Fruit fly (Drosophila melanogaster) whole organism, embryonic: ENCODE measurements around the gene Hrb27C.

ENCODE experiments used
- ATbp ChIP-seq: fragments of 200-800 bp; sonication (Bioruptor generic); optimal IDR thresholded peaks from 2 replicates; lab custom pipeline; 2017; ENCODE audit warnings: missing biosample characterization, mild to moderate bottlenecking, missing genetic modification characterization, missing genetic modification reagents
- Atf-2 ChIP-seq: fragments of 200-800 bp; sonication (Bioruptor generic); optimal IDR thresholded peaks from 2 replicates; lab custom pipeline; 2016; ENCODE audit warnings: missing biosample characterization, missing genetic modification characterization
- B-H2 ChIP-seq: fragments of 200-800 bp; sonication (Bioruptor generic); optimal IDR thresholded peaks from 2 replicates; lab custom pipeline; 2018; ENCODE audit warnings: missing biosample characterization, mild to moderate bottlenecking, missing genetic modification characterization
- CG11093 ChIP-seq: fragments of 200-800 bp; sonication (Bioruptor generic); IDR thresholded peaks from 3 replicates; pipeline ENCODE4 v1.3.6; 2022; ENCODE audit warnings: missing biosample characterization, missing genetic modification characterization
- CG11723 ChIP-seq: fragments of 200-800 bp; sonication (Bioruptor generic); optimal IDR thresholded peaks from 2 replicates; lab custom pipeline; 2017; ENCODE audit warnings: missing biosample characterization, mild to moderate bottlenecking, missing genetic modification characterization
- CG1233 ChIP-seq: fragments of 200-800 bp; sonication (Bioruptor generic); optimal IDR thresholded peaks from 4 replicates; lab custom pipeline; 2018; ENCODE audit warnings: missing biosample characterization, mild to moderate bottlenecking, missing genetic modification characterization
- CG13424 ChIP-seq: fragments of 200-800 bp; sonication (Bioruptor generic); optimal IDR thresholded peaks from 2 replicates; lab custom pipeline; 2019; ENCODE audit warnings: missing biosample characterization, mild to moderate bottlenecking, missing genetic modification characterization, moderate library complexity
- CG13894 ChIP-seq: fragments of 200-800 bp; sonication (Bioruptor generic); optimal IDR thresholded peaks from 3 replicates; lab custom pipeline; 2018; ENCODE audit warnings: missing biosample characterization, mild to moderate bottlenecking, missing genetic modification characterization, moderate library complexity
- CG15011 ChIP-seq: fragments of 200-800 bp; sonication (Bioruptor generic); optimal IDR thresholded peaks from 3 replicates; lab custom pipeline; 2018; ENCODE audit warnings: missing biosample characterization, mild to moderate bottlenecking, missing genetic modification characterization
- CG1529 ChIP-seq: fragments of 200-800 bp; sonication (Bioruptor generic); optimal IDR thresholded peaks from 3 replicates; lab custom pipeline; 2018; ENCODE audit warnings: missing biosample characterization, missing genetic modification characterization
- CG17359 ChIP-seq: fragments of 200-800 bp; sonication (Bioruptor generic); optimal IDR thresholded peaks from 3 replicates; lab custom pipeline; 2018; ENCODE audit warnings: missing biosample characterization, mild to moderate bottlenecking, missing genetic modification characterization, moderate library complexity
- CG17361 ChIP-seq: fragments of 200-800 bp; sonication (Bioruptor generic); IDR thresholded peaks from 3 replicates; pipeline ENCODE4 v1.3.6; 2022; ENCODE audit warnings: missing biosample characterization, missing genetic modification characterization
- CG1792 ChIP-seq: fragments of 200-800 bp; sonication (Bioruptor generic); optimal IDR thresholded peaks from 2 replicates; lab custom pipeline; 2016; ENCODE audit warnings: missing biosample characterization, missing genetic modification characterization
- CG18619 ChIP-seq: fragments of 200-800 bp; sonication (Bioruptor generic); optimal IDR thresholded peaks from 3 replicates; lab custom pipeline; 2017; ENCODE audit warnings: missing biosample characterization, mild to moderate bottlenecking, missing genetic modification characterization
- CG2889 ChIP-seq: fragments of 200-800 bp; sonication (Bioruptor generic); IDR thresholded peaks from 3 replicates; pipeline ENCODE4 v1.3.6; 2022; ENCODE audit warnings: missing biosample characterization, missing genetic modification characterization
- CG34422 ChIP-seq: fragments of 200-800 bp; sonication (Bioruptor generic); IDR thresholded peaks from 3 replicates; pipeline ENCODE4 v1.3.6; 2022; ENCODE audit warnings: missing biosample characterization, missing genetic modification characterization
- CG4328 ChIP-seq: fragments of 200-800 bp; sonication (Bioruptor generic); optimal IDR thresholded peaks from 3 replicates; lab custom pipeline; 2017; ENCODE audit warnings: missing biosample characterization, missing genetic modification reagents, missing genetic modification characterization
- CG4730 ChIP-seq: fragments of 200-800 bp; sonication (Bioruptor generic); IDR thresholded peaks from 2 replicates; pipeline ENCODE4 v1.3.6; 2022; ENCODE audit warnings: missing biosample characterization, missing genetic modification characterization
- CG4820 ChIP-seq: fragments of 200-800 bp; sonication (Bioruptor generic); optimal IDR thresholded peaks from 3 replicates; lab custom pipeline; 2016; ENCODE audit warnings: missing biosample characterization, missing genetic modification characterization
- CG6683 ChIP-seq: fragments of 200-800 bp; sonication (Bioruptor generic); optimal IDR thresholded peaks from 2 replicates; lab custom pipeline; 2017; ENCODE audit warnings: missing biosample characterization, mild to moderate bottlenecking, missing genetic modification characterization, missing genetic modification reagents
- CG7839 ChIP-seq: fragments of 200-800 bp; sonication (Bioruptor generic); optimal IDR thresholded peaks from 3 replicates; lab custom pipeline; 2018; ENCODE audit warnings: missing biosample characterization, mild to moderate bottlenecking, missing genetic modification characterization, moderate library complexity
- CG9876 ChIP-seq: fragments of 200-800 bp; sonication (Bioruptor generic); optimal IDR thresholded peaks from 2 replicates; lab custom pipeline; 2016; ENCODE audit warnings: missing biosample characterization, missing genetic modification characterization
- Chrac-16 ChIP-seq: fragments of 200-800 bp; sonication (Bioruptor generic); optimal IDR thresholded peaks from 3 replicates; lab custom pipeline; 2016; ENCODE audit warnings: missing biosample characterization, missing genetic modification characterization
- Dbx ChIP-seq: fragments of 200-800 bp; sonication (Bioruptor generic); IDR thresholded peaks from 3 replicates; pipeline ENCODE4 v1.3.6; 2022; ENCODE audit warnings: missing biosample characterization, missing genetic modification characterization
- Deaf1 ChIP-seq: fragments of 200-800 bp; optimal IDR thresholded peaks from 3 replicates; lab custom pipeline; 2019; ENCODE audit warnings: missing biosample characterization, mild to moderate bottlenecking, missing genetic modification characterization, moderate library complexity
- Doc3 ChIP-seq: fragments of 200-800 bp; sonication (Bioruptor generic); IDR thresholded peaks from 3 replicates; pipeline ENCODE4 v1.3.6; 2022; ENCODE audit warnings: missing biosample characterization, missing genetic modification characterization; ENCODE audit not compliant: partially characterized antibody
- Eip74EF ChIP-seq, 2 experiments: fragments of 200-800 bp in 1 of 2; fragments of >200 bp in 1 of 2; sonication (Bioruptor generic) in 1 of 2; optimal IDR thresholded peaks; 2 replicates each; lab custom pipeline; 2017 to 2019; ENCODE audit warnings: missing biosample characterization in 2 of 2, missing genetic modification characterization in 2 of 2, mild to moderate bottlenecking in 1 of 2, moderate library complexity in 1 of 2
- H15 ChIP-seq: fragments of 200-800 bp; sonication (Bioruptor generic); IDR thresholded peaks from 3 replicates; pipeline ENCODE4 v1.3.6; 2022; ENCODE audit warnings: missing biosample characterization, missing genetic modification characterization
- Hr3 ChIP-seq: fragments of 200-800 bp; sonication (Bioruptor generic); optimal IDR thresholded peaks from 3 replicates; lab custom pipeline; 2016; ENCODE audit warnings: missing biosample characterization, missing genetic modification characterization
- Med ChIP-seq: fragments of 200-800 bp; sonication (Bioruptor generic); peaks from one replicate; lab custom pipeline; 2016; ENCODE audit warnings: missing biosample characterization, missing genetic modification characterization, mild to moderate bottlenecking, inconsistent platforms, moderate library complexity
- Meics ChIP-seq: fragments of 200-800 bp; sonication (Bioruptor generic); optimal IDR thresholded peaks from 2 replicates; lab custom pipeline; 2017; ENCODE audit warnings: missing biosample characterization, mild to moderate bottlenecking, missing genetic modification characterization
- Sox102F ChIP-seq: fragments of 200-800 bp; sonication (Bioruptor generic); optimal IDR thresholded peaks from 2 replicates; lab custom pipeline; 2018; ENCODE audit warnings: missing biosample characterization, mild to moderate bottlenecking, missing genetic modification characterization, moderate library complexity
- Xbp1 ChIP-seq: fragments of 200-800 bp; sonication (Bioruptor generic); optimal IDR thresholded peaks from 3 replicates; lab custom pipeline; 2016; ENCODE audit warnings: missing biosample characterization, mild to moderate bottlenecking, missing genetic modification characterization
- chn ChIP-seq: fragments of 200-800 bp; sonication (Bioruptor generic); optimal IDR thresholded peaks from 2 replicates; lab custom pipeline; 2016; ENCODE audit warnings: missing biosample characterization, missing genetic modification characterization
- ci ChIP-seq: fragments of 200-800 bp; sonication (Bioruptor generic); IDR thresholded peaks from 3 replicates; pipeline ENCODE4 v1.3.6; 2022; ENCODE audit warnings: missing biosample characterization, missing genetic modification characterization
- dati ChIP-seq: fragments of 200-800 bp; sonication (Bioruptor generic); IDR thresholded peaks from 2 replicates; pipeline ENCODE4 v1.3.6; 2022; ENCODE audit warnings: missing biosample characterization, missing genetic modification characterization
- ewg ChIP-seq: fragments of 200-800 bp; sonication (Bioruptor generic); optimal IDR thresholded peaks from 3 replicates; lab custom pipeline; 2017; ENCODE audit warnings: mild to moderate bottlenecking, missing biosample characterization, missing genetic modification reagents, missing genetic modification characterization
- fd3F ChIP-seq: fragments of 200-800 bp; sonication (Bioruptor generic); optimal IDR thresholded peaks from 2 replicates; lab custom pipeline; 2018; ENCODE audit warnings: missing biosample characterization, mild to moderate bottlenecking, missing genetic modification characterization, moderate library complexity
- fd96Cb ChIP-seq: fragments of 200-800 bp; sonication (Bioruptor generic); optimal IDR thresholded peaks from 2 replicates; lab custom pipeline; 2018; ENCODE audit warnings: missing biosample characterization, mild to moderate bottlenecking, missing genetic modification characterization, moderate library complexity
- hkb ChIP-seq, 2 experiments: fragments of 200-800 bp in 1 of 2; fragments of >200 bp in 1 of 2; sonication (Bioruptor generic) in 1 of 2; IDR thresholded peaks in 1 of 2; optimal IDR thresholded peaks in 1 of 2; 2 replicates each; pipeline versions ENCODE4 v1.3.6 to Lab custom; 2017 to 2022; ENCODE audit warnings: missing biosample characterization in 1 of 2, missing genetic modification characterization in 1 of 2
- nau ChIP-seq: fragments of 200-800 bp; sonication (Bioruptor generic); optimal IDR thresholded peaks from 3 replicates; lab custom pipeline; 2017; ENCODE audit warnings: missing biosample characterization, mild to moderate bottlenecking, missing genetic modification characterization, missing genetic modification reagents
- nmo ChIP-seq: fragments of 200-800 bp; sonication (Bioruptor generic); optimal IDR thresholded peaks from 2 replicates; lab custom pipeline; 2018; ENCODE audit warnings: missing biosample characterization, mild to moderate bottlenecking, missing genetic modification characterization, moderate library complexity
- org-1 ChIP-seq: fragments of 200-800 bp; sonication (Bioruptor generic); optimal IDR thresholded peaks from 2 replicates; lab custom pipeline; 2017; ENCODE audit warnings: missing biosample characterization, missing genetic modification characterization
- pan ChIP-seq, 4 experiments: fragments of >200 bp in 3 of 4; fragments of 200-800 bp in 1 of 4; sonication (Bioruptor generic) in 1 of 4; optimal IDR thresholded peaks in 3 of 4; IDR thresholded peaks in 1 of 4; 2 replicates each; pipeline versions ENCODE4 v1.3.6 to Lab custom; 2017 to 2022; ENCODE audit warnings: missing biosample characterization in 2 of 4, missing genetic modification characterization in 2 of 4, mixed read lengths in 1 of 4
- slbo ChIP-seq: fragments of 200-800 bp; sonication (Bioruptor generic); IDR thresholded peaks from 2 replicates; pipeline ENCODE4 v1.3.6; 2022; ENCODE audit warnings: missing biosample characterization, missing genetic modification characterization
- slou ChIP-seq: fragments of 200-800 bp; sonication (Bioruptor generic); optimal IDR thresholded peaks from 3 replicates; lab custom pipeline; 2016; ENCODE audit warnings: missing biosample characterization, missing genetic modification characterization
- unpg ChIP-seq: fragments of 200-800 bp; sonication (Bioruptor generic); optimal IDR thresholded peaks from 3 replicates; lab custom pipeline; 2018; ENCODE audit warnings: missing biosample characterization, mild to moderate bottlenecking, missing genetic modification characterization, moderate library complexity

The Hrb27C gene

DNA sequence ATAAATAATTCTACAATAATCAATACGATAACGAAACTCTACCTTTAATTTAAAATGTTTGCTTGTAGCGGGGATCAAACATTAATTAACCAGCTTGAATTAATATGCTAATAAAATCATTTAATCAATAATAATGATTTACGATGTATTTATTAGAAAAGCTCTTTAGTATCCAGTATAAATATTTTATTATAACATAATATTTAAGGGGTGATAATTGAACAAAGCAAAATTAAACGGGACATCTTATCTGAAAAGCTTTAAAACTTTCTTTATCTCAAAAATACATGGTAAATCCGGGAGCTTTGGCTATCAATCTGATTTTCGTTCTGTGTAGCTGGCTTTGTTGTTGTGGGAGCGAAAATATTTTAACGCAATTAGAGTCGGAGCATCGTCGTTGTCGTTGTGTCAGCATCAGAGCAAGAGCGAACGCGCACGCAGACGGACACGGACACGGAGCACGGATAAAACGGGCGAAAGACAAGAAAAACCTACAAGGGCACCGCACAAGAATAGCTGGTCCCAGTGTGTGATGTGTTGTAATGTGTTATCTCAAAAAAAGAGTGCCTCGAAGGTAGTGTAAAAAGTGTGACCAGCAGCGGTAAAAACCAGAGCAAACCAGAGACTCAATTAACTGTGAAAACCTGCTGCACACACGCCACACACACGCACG is 45.8 kb upstream of the Hrb27C start, which contains the start of gene Nlg2 (continued):
- TF ChIP-seq Deaf1 (tag; lab: Kevin White, UChicago) = peak; percentile 27
- no peak for TF ChIP-seq hkb (optimal IDR thresholded peaks at IDR 0.05; lab: Kevin White, UChicago)
- no peak for TF ChIP-seq hkb (GFP tag; IDR thresholded peaks at IDR 0.05; lab: Robert Waterston, UW)
- TF ChIP-seq CG1529 (GFP tag; lab: Kevin White, UChicago) = peak; percentile 34
- TF ChIP-seq Chrac-16 (GFP tag; lab: Kevin White, UChicago) = peak; percentile 45
- TF ChIP-seq nmo (GFP tag; lab: Kevin White, UChicago) = peak; percentile 73
- TF ChIP-seq CG7839 (tag; lab: Kevin White, UChicago) = peak; percentile 78
- peak; percentile 77 for TF ChIP-seq CG18619 (GFP tag; lab: Kevin White, UChicago)
- peak; percentile 47 for TF ChIP-seq CG4328 (GFP tag; lab: Kevin White, UChicago)
- no peak for TF ChIP-seq CG11093 (GFP tag; lab: Robert Waterston, UW)
- peak; percentile 25 for TF ChIP-seq unpg (GFP tag; lab: Kevin White, UChicago)
- TF ChIP-seq dati (GFP tag; lab: Robert Waterston, UW) = no peak
- peak; percentile 54 for TF ChIP-seq CG17359 (tag; lab: Kevin White, UChicago)
- no peak for TF ChIP-seq CG1792 (GFP tag; lab: Kevin White, UChicago)
- TF ChIP-seq CG13424 (tag; lab: Kevin White, UChicago) = peak; percentile 76
- TF ChIP-seq ewg = no peak
- peak; percentile 87; the same call in 2 of the 3 replicates for TF ChIP-seq CG17361 (GFP tag; lab: Robert Waterston, UW)
- TF ChIP-seq CG2889 (GFP tag; lab: Robert Waterston, UW) = 0 out of 3 replicates have a peak, but pooled peaks have one; percentile 29
- TF ChIP-seq CG4730 (GFP tag; lab: Robert Waterston, UW) = no peak
- no peak for TF ChIP-seq ci (GFP tag; lab: Robert Waterston, UW)
- TF ChIP-seq CG34422 = no peak
- peak; percentile 59 for TF ChIP-seq CG1233
- TF ChIP-seq Eip74EF (GFP tag; optimal IDR thresholded peaks at IDR 0.05; lab: Kevin White, UChicago) = peak in 1 of 2 experiments; percentile 70
- TF ChIP-seq Atf-2 = no peak
- no peak for TF ChIP-seq H15 (GFP tag; lab: Robert Waterston, UW)
- no peak for TF ChIP-seq CG9876
- TF ChIP-seq B-H2 (GFP tag; lab: Kevin White, UChicago) = peak; percentile 21
- peak; percentile 48 for TF ChIP-seq org-1
- peak; percentile 43 for TF ChIP-seq Xbp1 (GFP tag; lab: Kevin White, UChicago)
- TF ChIP-seq nau (GFP tag; lab: Kevin White, UChicago) = peak; percentile 26
- peak; percentile 47 for TF ChIP-seq Hr3 (GFP tag; lab: Kevin White, UChicago)
- TF ChIP-seq Sox102F (GFP tag; lab: Kevin White, UChicago) = peak; percentile 70
- peak; percentile 24 for TF ChIP-seq CG11723 (GFP tag; lab: Kevin White, UChicago)
- peak; percentile 56 for TF ChIP-seq CG15011 (GFP tag; lab: Kevin White, UChicago)
- TF ChIP-seq fd96Cb = peak; percentile 51
- peak; percentile 36 for TF ChIP-seq CG6683
- no peak for TF ChIP-seq chn (GFP tag; lab: Kevin White, UChicago)
- TF ChIP-seq Meics (GFP tag; lab: Kevin White, UChicago) = peak; percentile 79
- peak; percentile 47; the same call in 1 of the 2 replicates for TF ChIP-seq slbo (GFP tag; lab: Robert Waterston, UW)
- peak; percentile 37 for TF ChIP-seq fd3F (GFP tag; lab: Kevin White, UChicago)
- TF ChIP-seq pan (optimal IDR thresholded peaks at IDR 0.05; lab: Kevin White, UChicago) = no peak
- peak in 1 of 2 experiments; percentile 20 for TF ChIP-seq pan (GFP tag; optimal IDR thresholded peaks at IDR 0.05 in 1 of 2, IDR thresholded peaks at IDR 0.05 in 1 of 2)
- TF ChIP-seq CG4820 (GFP tag; lab: Kevin White, UChicago) = peak; percentile 4
- 0 out of 3 replicates have a peak, but pooled peaks have one; percentile 42 for TF ChIP-seq Dbx
- 0 out of 3 replicates have a peak, but pooled peaks have one; percentile 23 for TF ChIP-seq Doc3 (GFP tag; lab: Robert Waterston, UW)
- peak; percentile 31 for TF ChIP-seq Med (GFP tag; lab: Kevin White, UChicago)
- TF ChIP-seq ATbp (GFP tag; lab: Kevin White, UChicago) = peak; percentile 39
- peak; percentile 38 for TF ChIP-seq CG13894 (tag; lab: Kevin White, UChicago)
- TF ChIP-seq slou (GFP tag; lab: Kevin White, UChicago) = peak; percentile 44
